Fruit fly (Drosophila melanogaster): ENCODE results near the gene Ccdc85.

The Ccdc85 gene

DNA sequence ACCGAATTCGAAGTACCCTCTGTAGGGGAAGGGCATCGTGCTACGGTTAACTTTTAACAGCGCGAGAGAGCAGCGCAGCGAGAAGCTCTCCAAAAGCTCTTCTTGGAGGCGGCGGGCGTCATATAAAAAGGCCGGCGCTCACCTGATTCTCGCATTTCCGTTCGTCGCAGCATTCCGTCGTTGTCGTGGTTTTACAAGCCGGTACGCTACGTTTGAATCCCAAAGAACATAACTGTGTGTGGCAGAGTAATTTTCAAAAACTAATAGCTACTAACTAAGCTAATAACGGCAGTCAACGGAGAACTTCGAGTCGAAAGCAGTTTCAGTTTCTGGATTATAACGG is 57.3 kb downstream of the Ccdc85 start, which contains the start of gene FASN1 (continued):
- TF ChIP-seq Optix (GFP tag; IDR thresholded peaks at IDR 0.05) (no peak), CG11085 (GFP tag; IDR thresholded peaks at IDR 0.05) (no peak), CG2129 (GFP tag; IDR thresholded peaks at IDR 0.05; ENCODE audit: partially characterized antibody) (no peak), cad (GFP tag; optimal IDR thresholded peaks at IDR 0.05) (no peak), aop (GFP tag; IDR thresholded peaks at IDR 0.05) (0 out of 2 replicates have a peak, but pooled peaks have one; percentile 3), Ets65A (GFP tag) (peak; percentile 85), stwl (tag; optimal IDR thresholded peaks at IDR 0.05) (no peak), onecut (GFP tag; IDR thresholded peaks at IDR 0.05) (no peak), twi (tag; optimal IDR thresholded peaks at IDR 0.05) (no peak), HLH4C (GFP tag; IDR thresholded peaks at IDR 0.05; ENCODE audit: partially characterized antibody) (no peak), NfI (GFP tag; optimal IDR thresholded peaks at IDR 0.05) (no peak), Sox102F (GFP tag; optimal IDR thresholded peaks at IDR 0.05) (no peak), dysf (GFP tag; IDR thresholded peaks at IDR 0.05) (no peak), tin (GFP tag; optimal IDR thresholded peaks at IDR 0.05) (no peak), eyg (GFP tag; optimal IDR thresholded peaks at IDR 0.05) (no peak), Vsx1 (GFP tag; optimal IDR thresholded peaks at IDR 0.05) (no peak), tup (GFP tag; optimal IDR thresholded peaks at IDR 0.05) (no peak), trh (GFP tag; optimal IDR thresholded peaks at IDR 0.05) (no peak), bab2 (GFP tag; optimal IDR thresholded peaks at IDR 0.05) (no peak), Hr39 (optimal IDR thresholded peaks at IDR 0.05) (no peak), luna (GFP tag; optimal IDR thresholded peaks at IDR 0.05) (no peak), CG12744 (GFP tag; optimal IDR thresholded peaks at IDR 0.05) (no peak), lola (GFP tag; optimal IDR thresholded peaks at IDR 0.05) (no peak), fd96Cb (tag; optimal IDR thresholded peaks at IDR 0.05) (no peak), CG16815 (GFP tag; optimal IDR thresholded peaks at IDR 0.05) (no peak), CG17385 (GFP tag; optimal IDR thresholded peaks at IDR 0.05) (no peak), pnt (GFP tag; optimal IDR thresholded peaks at IDR 0.05) (no peak), wor (GFP tag; IDR thresholded peaks at IDR 0.05) (no peak), Camta (GFP tag; optimal IDR thresholded peaks at IDR 0.05) (no peak), hth (optimal IDR thresholded peaks at IDR 0.05) (no peak), sqz (GFP tag; optimal IDR thresholded peaks at IDR 0.05) (no peak), lilli (GFP tag; optimal IDR thresholded peaks at IDR 0.05) (no peak), al (GFP tag; IDR thresholded peaks at IDR 0.05) (no peak), Sox100B (GFP tag; optimal IDR thresholded peaks at IDR 0.05) (no peak), CG30403 (GFP tag; optimal IDR thresholded peaks at IDR 0.05) (no peak), yki (optimal IDR thresholded peaks at IDR 0.05) (no peak), BEAF-32 (GFP tag; optimal IDR thresholded peaks at IDR 0.05) (no peak), CG8359 (GFP tag; optimal IDR thresholded peaks at IDR 0.05; ENCODE audit: borderline replicate concordance) (no peak), B-H2 (GFP tag; optimal IDR thresholded peaks at IDR 0.05) (peak; percentile 47), psq (GFP tag; optimal IDR thresholded peaks at IDR 0.05) (no peak), CG17186 (GFP tag; optimal IDR thresholded peaks at IDR 0.05) (no peak), Gug (GFP tag; IDR thresholded peaks at IDR 0.05) (peak; percentile 70; the same call in 2 of the 4 replicates), btn (GFP tag; optimal IDR thresholded peaks at IDR 0.05) (no peak), Doc2 (GFP tag; IDR thresholded peaks at IDR 0.05) (no peak), row (GFP tag; IDR thresholded peaks at IDR 0.05) (no peak), CG15011 (GFP tag; optimal IDR thresholded peaks at IDR 0.05) (no peak), gcm (GFP tag; optimal IDR thresholded peaks at IDR 0.05) (no peak), HLHmδ (GFP tag; optimal IDR thresholded peaks at IDR 0.05) (no peak), vvl (GFP tag; IDR thresholded peaks at IDR 0.05) (no peak; the same call in none of the 2 replicates), bsh (GFP tag; optimal IDR thresholded peaks at IDR 0.05) (no peak), Drgx (GFP tag; IDR thresholded peaks at IDR 0.05) (peak; percentile 36; the same call in 1 of the 2 replicates), trem (tag; optimal IDR thresholded peaks at IDR 0.05) (no peak), ac (GFP tag; optimal IDR thresholded peaks at IDR 0.05) (no peak)

Data from whole organism, embryonic.